4 fruit fly cellular contexts compared by ENCODE assay signal in genomic region chr3R:7336454-7336853, dm6.
TF ChIP-seq lines count a peak whose summit lies in the region.

No protein-coding gene starts in this region.

- no peak for TF ChIP-seq CTCF in whole organism, embryonic (GFP tag; optimal IDR thresholded peaks at IDR 0.05; lab: Kevin White, UChicago)

TF ChIP-seq in whole organism, embryonic, 481 proteins besides CTCF, POLR2A, EP300 and RAD21:
- TF ChIP-seq CG10366 (GFP tag; IDR thresholded peaks at IDR 0.05; lab: Robert Waterston, UW) = no peak
- TF ChIP-seq CG11695 (GFP tag; IDR thresholded peaks at IDR 0.05; lab: Robert Waterston, UW) = no peak
- TF ChIP-seq cwo (GFP tag; optimal IDR thresholded peaks at IDR 0.05; lab: Kevin White, UChicago) = no peak
- peak; percentile 15 for TF ChIP-seq Blimp-1 (GFP tag; optimal IDR thresholded peaks at IDR 0.05; lab: Kevin White, UChicago)
- no peak for TF ChIP-seq Dref (GFP tag; IDR thresholded peaks at IDR 0.05; lab: Robert Waterston, UW)
- peak; percentile 17 for TF ChIP-seq gem (tag; optimal IDR thresholded peaks at IDR 0.05; lab: Kevin White, UChicago)
- TF ChIP-seq NC2β (GFP tag; optimal IDR thresholded peaks at IDR 0.05; lab: Kevin White, UChicago) = no peak
- TF ChIP-seq Dbx (GFP tag; IDR thresholded peaks at IDR 0.05; lab: Robert Waterston, UW) = no peak
- TF ChIP-seq CG12299 (tag; optimal IDR thresholded peaks at IDR 0.05; lab: Kevin White, UChicago) = no peak
- TF ChIP-seq CG11504 (tag; optimal IDR thresholded peaks at IDR 0.05; lab: Kevin White, UChicago) = peak; percentile 53
- no peak for TF ChIP-seq lov (optimal IDR thresholded peaks at IDR 0.05; lab: Kevin White, UChicago)
- no peak for TF ChIP-seq lov (GFP tag; IDR thresholded peaks at IDR 0.05; lab: Robert Waterston, UW)
- no peak for TF ChIP-seq tup (GFP tag; optimal IDR thresholded peaks at IDR 0.05; lab: Kevin White, UChicago)
- no peak for TF ChIP-seq MTF-1 (GFP tag; optimal IDR thresholded peaks at IDR 0.05; lab: Kevin White, UChicago; ENCODE audit: borderline replicate concordance)
- TF ChIP-seq sug (tag; optimal IDR thresholded peaks at IDR 0.05; lab: Kevin White, UChicago) = no peak
- 0 out of 3 replicates have a peak, but pooled peaks have one; percentile 14 for TF ChIP-seq CG17361 (GFP tag; IDR thresholded peaks at IDR 0.05; lab: Robert Waterston, UW)
TF ChIP-seq in whole organism, embryonic: peak in this region for 4.

TF ChIP-seq in whole organism, prepupa, 60 proteins besides CTCF, POLR2A, EP300 and RAD21 (continues in another document):
- no peak for TF ChIP-seq CG11294 (GFP tag; IDR thresholded peaks at IDR 0.05; lab: Robert Waterston, UW)
- no peak for TF ChIP-seq CG4318 (GFP tag; optimal IDR thresholded peaks at IDR 0.05; lab: Kevin White, UChicago)
- TF ChIP-seq Eip78C (GFP tag; lab: Kevin White, UChicago) = peak; percentile 90
- no peak for TF ChIP-seq CG7368 (GFP tag; optimal IDR thresholded peaks at IDR 0.05; lab: Kevin White, UChicago)
- TF ChIP-seq vri (GFP tag; optimal IDR thresholded peaks at IDR 0.05; lab: Kevin White, UChicago) = peak; percentile 12
- peak; percentile 16 for TF ChIP-seq cyc (GFP tag; optimal IDR thresholded peaks at IDR 0.05; lab: Kevin White, UChicago)
- TF ChIP-seq Blimp-1 (GFP tag; optimal IDR thresholded peaks at IDR 0.05; lab: Kevin White, UChicago) = no peak
- peak; percentile 64 for TF ChIP-seq esn (GFP tag; optimal IDR thresholded peaks at IDR 0.05; lab: Kevin White, UChicago)
- TF ChIP-seq Sox15 (GFP tag; optimal IDR thresholded peaks at IDR 0.05; lab: Kevin White, UChicago) = no peak
- peak; percentile 26 for TF ChIP-seq Sox102F (GFP tag; optimal IDR thresholded peaks at IDR 0.05; lab: Kevin White, UChicago)
- TF ChIP-seq CG11762 (GFP tag; optimal IDR thresholded peaks at IDR 0.05; lab: Kevin White, UChicago; ENCODE audit: insufficient read depth) = peak; percentile 13
- TF ChIP-seq Gug (GFP tag; IDR thresholded peaks at IDR 0.05; lab: Robert Waterston, UW) = no peak
- no peak for TF ChIP-seq Hr38 (GFP tag; optimal IDR thresholded peaks at IDR 0.05; lab: Kevin White, UChicago)
- peak; percentile 55 for TF ChIP-seq Met (GFP tag; optimal IDR thresholded peaks at IDR 0.05; lab: Kevin White, UChicago)
- TF ChIP-seq CG1621 (tag; optimal IDR thresholded peaks at IDR 0.05; lab: Kevin White, UChicago) = no peak
- peak; percentile 69 for TF ChIP-seq svp (GFP tag; lab: Kevin White, UChicago)
- TF ChIP-seq CG6163 (GFP tag; IDR thresholded peaks at IDR 0.05; lab: Robert Waterston, UW) = 0 out of 3 replicates have a peak, but pooled peaks have one; percentile 13
- TF ChIP-seq CG6808 (GFP tag; optimal IDR thresholded peaks at IDR 0.05; lab: Kevin White, UChicago) = peak; percentile 28
- peak in 1 of 2 experiments; percentile 52 for TF ChIP-seq ss (GFP tag; optimal IDR thresholded peaks at IDR 0.05; lab: Kevin White, UChicago)
- peak; percentile 19 for TF ChIP-seq CG32006 (GFP tag; optimal IDR thresholded peaks at IDR 0.05; lab: Kevin White, UChicago)
- peak; percentile 44 for TF ChIP-seq OdsH (GFP tag; optimal IDR thresholded peaks at IDR 0.05; lab: Kevin White, UChicago)
- TF ChIP-seq spab (GFP tag; optimal IDR thresholded peaks at IDR 0.05; lab: Kevin White, UChicago) = peak; percentile 31
- TF ChIP-seq lz (GFP tag; optimal IDR thresholded peaks at IDR 0.05; lab: Kevin White, UChicago) = peak; percentile 18
- TF ChIP-seq fd85E (GFP tag; optimal IDR thresholded peaks at IDR 0.05; lab: Kevin White, UChicago) = no peak
- TF ChIP-seq salr (GFP tag; optimal IDR thresholded peaks at IDR 0.05; lab: Kevin White, UChicago) = peak in 1 of 2 experiments; percentile 7
- TF ChIP-seq Ets96B (tag; optimal IDR thresholded peaks at IDR 0.05; lab: Kevin White, UChicago) = peak; percentile 57

TF ChIP-seq in whole organism, pupa, 21 proteins besides CTCF, POLR2A, EP300 and RAD21:
- TF ChIP-seq Snoo (tag; optimal IDR thresholded peaks at IDR 0.05; lab: Kevin White, UChicago) = peak; percentile 4
- TF ChIP-seq CG12605 (GFP tag; IDR thresholded peaks at IDR 0.05; lab: Robert Waterston, UW) = no peak
- no peak for TF ChIP-seq CG32121 (GFP tag; IDR thresholded peaks at IDR 0.05; lab: Robert Waterston, UW)
- no peak for TF ChIP-seq CG10348 (GFP tag; IDR thresholded peaks at IDR 0.05; lab: Robert Waterston, UW)
- TF ChIP-seq D1 (tag; optimal IDR thresholded peaks at IDR 0.05; lab: Kevin White, UChicago) = no peak
- peak; percentile 54 for TF ChIP-seq CG17806 (tag; optimal IDR thresholded peaks at IDR 0.05; lab: Kevin White, UChicago)
- peak; percentile 68 for TF ChIP-seq CG8159 (tag; optimal IDR thresholded peaks at IDR 0.05; lab: Kevin White, UChicago)
- no peak for TF ChIP-seq gl (tag; optimal IDR thresholded peaks at IDR 0.05; lab: Kevin White, UChicago)
- TF ChIP-seq fd96Ca (GFP tag; IDR thresholded peaks at IDR 0.05; lab: Robert Waterston, UW) = no peak
- peak; percentile 54 for TF ChIP-seq CG9948 (tag; optimal IDR thresholded peaks at IDR 0.05; lab: Kevin White, UChicago)
- peak; percentile 43 for TF ChIP-seq CG14655 (GFP tag; optimal IDR thresholded peaks at IDR 0.05; lab: Kevin White, UChicago)
- peak; percentile 3 for TF ChIP-seq CG8301 (tag; optimal IDR thresholded peaks at IDR 0.05; lab: Kevin White, UChicago)
- peak; percentile 17 for TF ChIP-seq CG34367 (tag; optimal IDR thresholded peaks at IDR 0.05; lab: Kevin White, UChicago)
- TF ChIP-seq CG4496 (GFP tag; IDR thresholded peaks at IDR 0.05; lab: Robert Waterston, UW) = no peak
- no peak for TF ChIP-seq EcR (GFP tag; optimal IDR thresholded peaks at IDR 0.05; lab: Kevin White, UChicago)
- peak; percentile 16 for TF ChIP-seq Pif1A (GFP tag; optimal IDR thresholded peaks at IDR 0.05; lab: Kevin White, UChicago)
- no peak for TF ChIP-seq rn (GFP tag; IDR thresholded peaks at IDR 0.05; lab: Robert Waterston, UW)
- no peak for TF ChIP-seq CG13204 (GFP tag; optimal IDR thresholded peaks at IDR 0.05; lab: Kevin White, UChicago)
- TF ChIP-seq Ets98B (GFP tag; IDR thresholded peaks at IDR 0.05; lab: Robert Waterston, UW) = no peak
- TF ChIP-seq Pif1B (GFP tag; optimal IDR thresholded peaks at IDR 0.05; lab: Kevin White, UChicago) = peak; percentile 40
- peak; percentile 58 for TF ChIP-seq CG15710 (tag; optimal IDR thresholded peaks at IDR 0.05; lab: Kevin White, UChicago)

TF ChIP-seq in whole organism, wandering third instar larva, 38 proteins besides CTCF, POLR2A, EP300 and RAD21:
- TF ChIP-seq Hnf4 (GFP tag; optimal IDR thresholded peaks at IDR 0.05; lab: Kevin White, UChicago) (no peak), usp (GFP tag; optimal IDR thresholded peaks at IDR 0.05; lab: Kevin White, UChicago) (no peak), N (GFP tag; optimal IDR thresholded peaks at IDR 0.05; lab: Kevin White, UChicago) (no peak), ey (GFP tag; optimal IDR thresholded peaks at IDR 0.05; lab: Kevin White, UChicago) (no peak), jim (GFP tag; optimal IDR thresholded peaks at IDR 0.05; lab: Kevin White, UChicago) (no peak), GATAd (GFP tag; optimal IDR thresholded peaks at IDR 0.05; lab: Kevin White, UChicago) (no peak), Dfd (GFP tag; optimal IDR thresholded peaks at IDR 0.05; lab: Kevin White, UChicago) (no peak), Dif (GFP tag; optimal IDR thresholded peaks at IDR 0.05; lab: Kevin White, UChicago; ENCODE audit: partially characterized antibody) (no peak), sv (GFP tag; optimal IDR thresholded peaks at IDR 0.05; lab: Kevin White, UChicago) (no peak), pan (optimal IDR thresholded peaks at IDR 0.05; lab: Kevin White, UChicago) (no peak), fru (GFP tag; optimal IDR thresholded peaks at IDR 0.05; lab: Kevin White, UChicago) (peak; percentile 37), Myc (optimal IDR thresholded peaks at IDR 0.05; lab: Kevin White, UChicago) (no peak), OdsH (GFP tag; optimal IDR thresholded peaks at IDR 0.05; lab: Kevin White, UChicago) (peak; percentile 34), HLH106 (tag; optimal IDR thresholded peaks at IDR 0.05; lab: Kevin White, UChicago) (peak; percentile 34), lola (GFP tag; optimal IDR thresholded peaks at IDR 0.05; lab: Kevin White, UChicago) (no peak), dmrt93B (GFP tag; optimal IDR thresholded peaks at IDR 0.05; lab: Kevin White, UChicago) (no peak), tai (GFP tag; optimal IDR thresholded peaks at IDR 0.05; lab: Kevin White, UChicago) (no peak), Sp1 (GFP tag; optimal IDR thresholded peaks at IDR 0.05; lab: Kevin White, UChicago) (peak; percentile 28), br (GFP tag; optimal IDR thresholded peaks at IDR 0.05; lab: Kevin White, UChicago) (no peak), Vsx2 (GFP tag; optimal IDR thresholded peaks at IDR 0.05; lab: Kevin White, UChicago; ENCODE audit: partially characterized antibody) (no peak), CrebA (GFP tag; optimal IDR thresholded peaks at IDR 0.05; lab: Kevin White, UChicago; ENCODE audit: borderline replicate concordance) (no peak), Abd-B (GFP tag; optimal IDR thresholded peaks at IDR 0.05; lab: Kevin White, UChicago) (no peak), psq (GFP tag; optimal IDR thresholded peaks at IDR 0.05; lab: Kevin White, UChicago) (peak; percentile 12), foxo (GFP tag; optimal IDR thresholded peaks at IDR 0.05; lab: Kevin White, UChicago) (peak in 1 of 2 experiments; percentile 29), dl (GFP tag; optimal IDR thresholded peaks at IDR 0.05; lab: Kevin White, UChicago; ENCODE audit: insufficient read depth in 1 of 2, partially characterized antibody in 2 of 2) (no peak), dsf (GFP tag; optimal IDR thresholded peaks at IDR 0.05; lab: Kevin White, UChicago; ENCODE audit: borderline replicate concordance) (no peak), Hr83 (GFP tag; optimal IDR thresholded peaks at IDR 0.05; lab: Kevin White, UChicago; ENCODE audit: poor library complexity, severe bottlenecking) (no peak), Jra (GFP tag; optimal IDR thresholded peaks at IDR 0.05; lab: Kevin White, UChicago) (no peak), h (GFP tag; optimal IDR thresholded peaks at IDR 0.05; lab: Kevin White, UChicago) (peak; percentile 30), brk (GFP tag; optimal IDR thresholded peaks at IDR 0.05; lab: Kevin White, UChicago) (no peak), Rel (GFP tag; optimal IDR thresholded peaks at IDR 0.05; lab: Kevin White, UChicago) (no peak), Rel (tag; optimal IDR thresholded peaks at IDR 0.05; lab: Kevin White, UChicago) (no peak), sage (GFP tag; optimal IDR thresholded peaks at IDR 0.05; lab: Kevin White, UChicago) (no peak), woc (GFP tag; optimal IDR thresholded peaks at IDR 0.05; lab: Kevin White, UChicago) (peak; percentile 29), rgr (GFP tag; optimal IDR thresholded peaks at IDR 0.05; lab: Kevin White, UChicago) (peak; percentile 41)

Comparison
In these comparisons a context has a peak if more than half of its experiments do, and no peak if none do; other contexts are left out.
1. Of the 7 proteins assayed by ChIP-seq in both whole organism, embryonic and whole organism, prepupa: peak only in whole organism, embryonic: Blimp-1; only in whole organism, prepupa: Lpt and Sox102F; in both: none; in neither: 4.